Worm (Caenorhabditis elegans) whole organism, young adult: ENCODE measurements around the gene B0507.8.

ENCODE experiments used
- attf-5 ChIP-seq: fragments of 200-800 bp; sonication (Bioruptor generic); optimal IDR thresholded peaks from 2 replicates; lab custom pipeline; 2018; ENCODE audit warnings: mild to moderate bottlenecking, missing genetic modification characterization, missing compliant biosample characterization
- snpc-1.1 ChIP-seq: sonication (generic microtip); optimal IDR thresholded peaks from 2 replicates; lab custom pipeline; 2017; ENCODE audit warnings: missing genetic modification characterization, mild to moderate bottlenecking, missing compliant biosample characterization, antibody characterized with exemption, moderate library complexity, missing genotype, missing genetic modification reagents; ENCODE audit not compliant: insufficient read depth

ce11 chrV:8753395-8753794 lies 9.4 kb downstream of the B0507.8 start, which contains the start of gene B0507.5:
- no peak for TF ChIP-seq snpc-1.1 (tag; lab: Kevin White, UChicago)
- TF ChIP-seq attf-5 (GFP tag; lab: Kevin White, UChicago), result no peak
